Worm (Caenorhabditis elegans) whole organism, late embryonic: ENCODE data around the gene str-60.
"Not testable (repeated sequence)": the region's sequence is repeated elsewhere in the genome, so short reads cannot be mapped to it uniquely, and the experiment has no call there.

ENCODE experiments used
- C08G9.2 ChIP-seq: sonication (generic microtip); optimal IDR thresholded peaks from 2 replicates; lab custom pipeline; 2016; ENCODE audit warnings: mild to moderate bottlenecking, missing genetic modification characterization, moderate library complexity, missing compliant biosample characterization
- C38D4.7 ChIP-seq: fragments of 200-800 bp; sonication (Bioruptor generic); optimal IDR thresholded peaks from 2 replicates; lab custom pipeline; 2018; ENCODE audit warnings: mild to moderate bottlenecking, missing genetic modification characterization, moderate library complexity, missing compliant biosample characterization
- F13H6.1 ChIP-seq: sonication (generic microtip); optimal IDR thresholded peaks from 2 replicates; lab custom pipeline; 2016; ENCODE audit warnings: missing genetic modification characterization, missing compliant biosample characterization
- K02D7.2 ChIP-seq: sonication (generic microtip); optimal IDR thresholded peaks from 2 replicates; lab custom pipeline; 2017; ENCODE audit warnings: mild to moderate bottlenecking, missing genetic modification characterization, missing compliant biosample characterization
- T23F11.4 ChIP-seq: fragments of 200-800 bp; sonication (Bioruptor generic); optimal IDR thresholded peaks from 2 replicates; lab custom pipeline; 2018; ENCODE audit warnings: mild to moderate bottlenecking, missing genetic modification characterization, missing compliant biosample characterization
- ceh-19 ChIP-seq: fragments of 200-800 bp; sonication (Bioruptor generic); optimal IDR thresholded peaks from 2 replicates; lab custom pipeline; 2018; ENCODE audit warnings: mild to moderate bottlenecking, missing genetic modification characterization, missing compliant biosample characterization
- ceh-2 ChIP-seq: sonication (generic microtip); optimal IDR thresholded peaks from 2 replicates; lab custom pipeline; 2016; ENCODE audit warnings: missing genotype, missing genetic modification characterization, missing compliant biosample characterization
- ceh-30 ChIP-seq: fragments of 150-350 bp; optimal IDR thresholded peaks from 2 replicates; lab custom pipeline; 2014; ENCODE audit warnings: missing biosample characterization, missing genetic modification characterization
- ceh-34 ChIP-seq: sonication (generic microtip); optimal IDR thresholded peaks from 2 replicates; lab custom pipeline; 2016; ENCODE audit warnings: mild to moderate bottlenecking, missing genetic modification characterization, missing compliant biosample characterization
- ceh-9 ChIP-seq: sonication (generic microtip); optimal IDR thresholded peaks from 2 replicates; lab custom pipeline; 2016; ENCODE audit warnings: mild to moderate bottlenecking, missing genetic modification characterization, inconsistent platforms, missing compliant biosample characterization
- dmd-4 ChIP-seq: sonication (generic microtip); optimal IDR thresholded peaks from 2 replicates; lab custom pipeline; 2016; ENCODE audit warnings: borderline replicate concordance, missing genetic modification characterization, missing compliant biosample characterization
- elt-2 ChIP-seq: sonication (generic microtip); optimal IDR thresholded peaks from 2 replicates; lab custom pipeline; 2016; ENCODE audit warnings: missing genetic modification reagents, missing genetic modification characterization, missing compliant biosample characterization
- fkh-10 ChIP-seq: fragments of 150-350 bp; optimal IDR thresholded peaks from 2 replicates; lab custom pipeline; 2014; ENCODE audit warnings: missing biosample characterization, missing genetic modification reagents, missing genetic modification characterization
- fkh-6 ChIP-seq: sonication (generic microtip); optimal IDR thresholded peaks from 2 replicates; lab custom pipeline; 2016; ENCODE audit warnings: missing genetic modification characterization, missing compliant biosample characterization
- gmeb-2 ChIP-seq: sonication (generic microtip); optimal IDR thresholded peaks from 2 replicates; lab custom pipeline; 2016; ENCODE audit warnings: missing genetic modification characterization, inconsistent platforms, missing compliant biosample characterization
- hlh-30 ChIP-seq: sonication (generic microtip); optimal IDR thresholded peaks from 2 replicates; lab custom pipeline; 2017; ENCODE audit warnings: antibody characterized with exemption, missing genetic modification characterization, missing compliant biosample characterization; ENCODE audit not compliant: insufficient read depth
- hlh-8 ChIP-seq: sonication (generic microtip); optimal IDR thresholded peaks from 2 replicates; lab custom pipeline; 2016; ENCODE audit warnings: missing genotype, missing genetic modification characterization, missing compliant biosample characterization
- lin-11 ChIP-seq: fragments of 200-800 bp; sonication (Bioruptor generic); optimal IDR thresholded peaks from 2 replicates; lab custom pipeline; 2018; ENCODE audit warnings: mild to moderate bottlenecking, missing genetic modification characterization, missing compliant biosample characterization
- madf-2 ChIP-seq: sonication (generic microtip); optimal IDR thresholded peaks from 2 replicates; lab custom pipeline; 2017; ENCODE audit warnings: missing genetic modification characterization, missing compliant biosample characterization
- mec-3 ChIP-seq: sonication (generic microtip); optimal IDR thresholded peaks from 2 replicates; lab custom pipeline; 2016; ENCODE audit warnings: borderline replicate concordance, missing genetic modification characterization, missing compliant biosample characterization
- nhr-11 ChIP-seq: fragments of 150-350 bp; optimal IDR thresholded peaks from 2 replicates; lab custom pipeline; 2014; ENCODE audit warnings: missing biosample characterization, missing genetic modification characterization
- npax-4 ChIP-seq: sonication (generic microtip); optimal IDR thresholded peaks from 2 replicates; lab custom pipeline; 2016; ENCODE audit warnings: missing genetic modification characterization, missing compliant biosample characterization
- odd-2 ChIP-seq: sonication (generic microtip); optimal IDR thresholded peaks from 2 replicates; lab custom pipeline; 2017; ENCODE audit warnings: antibody characterized with exemption, mild to moderate bottlenecking, missing genetic modification characterization, missing compliant biosample characterization
- pat-9 ChIP-seq: fragments of 200-800 bp; sonication (Bioruptor generic); optimal IDR thresholded peaks from 2 replicates; lab custom pipeline; 2018; ENCODE audit warnings: mild to moderate bottlenecking, missing genetic modification characterization, moderate library complexity, missing compliant biosample characterization
- pax-1 ChIP-seq: fragments of 150-350 bp; optimal IDR thresholded peaks from 2 replicates; lab custom pipeline; 2014; ENCODE audit warnings: missing biosample characterization, missing genetic modification characterization
- pha-4 ChIP-seq: fragments of 150-350 bp; optimal IDR thresholded peaks from 2 replicates; lab custom pipeline; 2018; ENCODE audit warnings: missing biosample characterization, missing genetic modification reagents, missing genetic modification characterization
- pqm-1 ChIP-seq: sonication (generic microtip); optimal IDR thresholded peaks from 2 replicates; lab custom pipeline; 2016; ENCODE audit warnings: missing genetic modification characterization, missing compliant biosample characterization
- sdc-2 ChIP-seq: sonication (generic microtip); optimal IDR thresholded peaks from 2 replicates; lab custom pipeline; 2016; ENCODE audit warnings: missing genotype, missing genetic modification characterization, missing compliant biosample characterization
- syd-9 ChIP-seq: sonication (generic microtip); optimal IDR thresholded peaks from 2 replicates; lab custom pipeline; 2016; ENCODE audit warnings: mild to moderate bottlenecking, missing genetic modification characterization, moderate library complexity, missing compliant biosample characterization
- tbx-2 ChIP-seq: sonication (generic microtip); optimal IDR thresholded peaks from 2 replicates; lab custom pipeline; 2016; ENCODE audit warnings: missing genetic modification characterization, missing compliant biosample characterization
- tbx-7 ChIP-seq: sonication (generic microtip); optimal IDR thresholded peaks from 2 replicates; lab custom pipeline; 2016; ENCODE audit warnings: missing genotype, missing genetic modification characterization, missing compliant biosample characterization
- unc-42 ChIP-seq: sonication (generic microtip); optimal IDR thresholded peaks from 2 replicates; lab custom pipeline; 2016; ENCODE audit warnings: missing genotype, missing genetic modification characterization, missing compliant biosample characterization
- unc-86 ChIP-seq: sonication (generic microtip); optimal IDR thresholded peaks from 2 replicates; lab custom pipeline; 2016; ENCODE audit warnings: missing genetic modification characterization, missing compliant biosample characterization
- ztf-16 ChIP-seq: sonication (generic microtip); optimal IDR thresholded peaks from 2 replicates; lab custom pipeline; 2017; ENCODE audit warnings: missing genetic modification characterization, missing compliant biosample characterization

The str-60 gene

ce11 chrV:15892696-15893095 lies 5.1 kb upstream of the str-60 start, which contains the start of gene T06C12.11:
TSS of gene T06C12.11 (plus strand) at chrV:15892996.
- TF ChIP-seq mec-3 (tag; lab: Kevin White, UChicago) (no peak), pqm-1 (tag; lab: Kevin White, UChicago) (no peak), unc-42 (tag; lab: Kevin White, UChicago) (no peak), ceh-9 (no peak), F13H6.1 (tag; lab: Kevin White, UChicago) (no peak), ceh-30 (tag; lab: Kevin White, UChicago) (no peak), dmd-4 (tag; lab: Kevin White, UChicago) (no peak), tbx-2 (tag; lab: Kevin White, UChicago) (no peak), T23F11.4 (no peak), ceh-2 (tag; lab: Kevin White, UChicago) (no peak), lin-11 (tag; lab: Kevin White, UChicago) (no peak), hlh-8 (tag; lab: Kevin White, UChicago) (no peak), syd-9 (no peak)
- TF ChIP-seq, all 69 proteins: peak for 0

ce11 chrV:15896671-15897070 lies 1.1 kb upstream of the str-60 start, which contains the start of gene nhr-213:
TSS of gene nhr-213 (minus strand) at chrV:15896771.
- TF ChIP-seq fkh-6 (tag; lab: Kevin White, UChicago) (no peak), pat-9 (tag; lab: Kevin White, UChicago) (no peak)

ce11 chrV:15899696-15900095 lies 1.9 kb downstream of the str-60 start, which contains the start of gene T06C12.14:
TSS of gene T06C12.14 (plus strand) at chrV:15899996.
- TF ChIP-seq hlh-30 (tag; lab: Kevin White, UChicago) (no peak), tbx-7 (tag; lab: Kevin White, UChicago) (no peak), ceh-34 (tag; lab: Kevin White, UChicago) (no peak), fkh-10 (GFP tag; lab: Kevin White, UChicago) (no peak), madf-2 (tag; lab: Kevin White, UChicago) (no peak), ceh-19 (GFP tag; lab: Kevin White, UChicago) (no peak), npax-4 (no peak), unc-86 (tag; lab: Kevin White, UChicago) (no peak), pat-9 (tag; lab: Kevin White, UChicago) (no peak), ztf-16 (tag; lab: Kevin White, UChicago) (no peak), pax-1 (no peak), gmeb-2 (tag; lab: Kevin White, UChicago) (no peak), nhr-11 (no peak), F13H6.1 (tag; lab: Kevin White, UChicago) (no peak)

ce11 chrV:15900564-15900963 lies 2.8 kb downstream of the str-60 start:
- TF ChIP-seq pax-1 (no peak), pha-4 (no peak), odd-2 (tag; lab: Kevin White, UChicago) (no peak), elt-2 (tag; lab: Kevin White, UChicago) (no peak)

- not testable (repeated sequence) for TF ChIP-seq lin-11, C08G9.2, sdc-2 (tag; lab: Kevin White, UChicago)
Measured at ce11 chrV:15905530-15905929, 7.7 kb downstream of the str-60 start, which contains the start of the genes F35E8.1 and F35E8.2. TSS of gene F35E8.1 (minus strand) at chrV:15905630. TSS of gene F35E8.2 (plus strand) at chrV:15905661.

ce11 chrV:15911848-15912247 lies 14.1 kb downstream of the str-60 start, which contains the start of gene F35E8.6:
TSS of gene F35E8.6 (plus strand) at chrV:15912148.
- TF ChIP-seq ceh-30 (tag; lab: Kevin White, UChicago), result no peak
- TF ChIP-seq C38D4.7 (GFP tag; lab: Kevin White, UChicago), result no peak
- TF ChIP-seq pqm-1 (tag; lab: Kevin White, UChicago), result no peak
- no peak for TF ChIP-seq K02D7.2 (tag; lab: Kevin White, UChicago)
